Worm (Caenorhabditis elegans): ENCODE measurements around the gene rho-1.
"Not testable (repeated sequence)": the region's sequence is repeated elsewhere in the genome, so short reads cannot be mapped to it uniquely, and the experiment has no call there.

The rho-1 gene

ce11 chrIV:16488921-16489320 lies at the start of gene rho-1:
rho-1 (minus strand) TSS chrIV:16489021.
- TF ChIP-seq dao-5 (tag; optimal IDR thresholded peaks at IDR 0.05) (no peak), him-1 (tag; optimal IDR thresholded peaks at IDR 0.05) (no peak), W03F9.2 (tag; optimal IDR thresholded peaks at IDR 0.05) (no peak)

ce11 chrIV:16534900-16535299 lies 46.1 kb upstream of the rho-1 start:
- TF ChIP-seq W03F9.2 (tag; optimal IDR thresholded peaks at IDR 0.05) (no peak), dao-5 (tag; optimal IDR thresholded peaks at IDR 0.05) (no peak), him-1 (tag; optimal IDR thresholded peaks at IDR 0.05) (no peak)

- TF ChIP-seq him-1 (tag; optimal IDR thresholded peaks at IDR 0.05), result no peak
- no peak for TF ChIP-seq dao-5 (tag; optimal IDR thresholded peaks at IDR 0.05)
- no peak for TF ChIP-seq W03F9.2 (tag; optimal IDR thresholded peaks at IDR 0.05)
Measured at ce11 chrIV:16533361-16533760, 44.5 kb upstream of the rho-1 start, which contains the start of gene Y51H4A.6. Y51H4A.6 (plus strand) TSS chrIV:16533661.

ce11 chrIV:16528375-16528774 lies 39.6 kb upstream of the rho-1 start, which contains the start of gene Y51H4A.937:
Y51H4A.937 (plus strand) TSS chrIV:16528675.
- TF ChIP-seq him-1 (tag; optimal IDR thresholded peaks at IDR 0.05), result no peak
- TF ChIP-seq W03F9.2 (tag; optimal IDR thresholded peaks at IDR 0.05), result no peak
- no peak for TF ChIP-seq dao-5 (tag; optimal IDR thresholded peaks at IDR 0.05)

- no peak for TF ChIP-seq him-1 (tag; optimal IDR thresholded peaks at IDR 0.05)
- TF ChIP-seq dao-5 (tag; optimal IDR thresholded peaks at IDR 0.05), result no peak
- TF ChIP-seq W03F9.2 (tag; optimal IDR thresholded peaks at IDR 0.05), result no peak
Measured at ce11 chrIV:16526038-16526437, 37.2 kb upstream of the rho-1 start, which contains the start of gene Y51H4A.5. Y51H4A.5 (minus strand) TSS chrIV:16526138.

- TF ChIP-seq W03F9.2 (tag; optimal IDR thresholded peaks at IDR 0.05), result no peak
- no peak for TF ChIP-seq him-1 (tag; optimal IDR thresholded peaks at IDR 0.05)
- no peak for TF ChIP-seq dao-5 (tag; optimal IDR thresholded peaks at IDR 0.05)
Measured at ce11 chrIV:16525018-16525417, 36.2 kb upstream of the rho-1 start.

- not testable (repeated sequence) for TF ChIP-seq W03F9.2, dao-5, him-1 (tag; optimal IDR thresholded peaks at IDR 0.05)
Measured at ce11 chrIV:16507132-16507531, 18.3 kb upstream of the rho-1 start, which contains the start of gene Y51H4A.935. Y51H4A.935 (minus strand) TSS chrIV:16507232.

- TF ChIP-seq dao-5 (tag; optimal IDR thresholded peaks at IDR 0.05), result no peak
- no peak for TF ChIP-seq him-1 (tag; optimal IDR thresholded peaks at IDR 0.05)
- no peak for TF ChIP-seq W03F9.2 (tag; optimal IDR thresholded peaks at IDR 0.05)
Measured at ce11 chrIV:16505632-16506203, 16.9 kb upstream of the rho-1 start, which contains the start of gene zip-7. zip-7 (minus strand) TSS chrIV:16505682.

- TF ChIP-seq him-1 (tag; optimal IDR thresholded peaks at IDR 0.05) (no peak), dao-5 (tag; optimal IDR thresholded peaks at IDR 0.05) (peak; percentile 1)
Measured at ce11 chrIV:16503590-16504217, 14.9 kb upstream of the rho-1 start.

- TF ChIP-seq W03F9.2 (tag; optimal IDR thresholded peaks at IDR 0.05) (no peak), dao-5 (tag; optimal IDR thresholded peaks at IDR 0.05) (no peak), him-1 (tag; optimal IDR thresholded peaks at IDR 0.05) (no peak)
Measured at ce11 chrIV:16503049-16503448, 14.2 kb upstream of the rho-1 start.

ce11 chrIV:16502387-16502786 lies 13.6 kb upstream of the rho-1 start:
- no peak for TF ChIP-seq dao-5 (tag; optimal IDR thresholded peaks at IDR 0.05)
- no peak for TF ChIP-seq him-1 (tag; optimal IDR thresholded peaks at IDR 0.05)

ce11 chrIV:16501855-16502254 lies 13.0 kb upstream of the rho-1 start:
- TF ChIP-seq dao-5 (tag; optimal IDR thresholded peaks at IDR 0.05) (no peak), W03F9.2 (tag; optimal IDR thresholded peaks at IDR 0.05) (no peak), him-1 (tag; optimal IDR thresholded peaks at IDR 0.05) (peak; percentile 61)

- TF ChIP-seq dao-5 (tag; optimal IDR thresholded peaks at IDR 0.05) (no peak), him-1 (tag; optimal IDR thresholded peaks at IDR 0.05) (peak; percentile 24), W03F9.2 (tag; optimal IDR thresholded peaks at IDR 0.05) (no peak)
Measured at ce11 chrIV:16498031-16498442, 9.2 kb upstream of the rho-1 start.

ce11 chrIV:16496491-16496890 lies 7.7 kb upstream of the rho-1 start:
- no peak for TF ChIP-seq dao-5 (tag; optimal IDR thresholded peaks at IDR 0.05)
- TF ChIP-seq him-1 (tag; optimal IDR thresholded peaks at IDR 0.05), result no peak
- TF ChIP-seq W03F9.2 (tag; optimal IDR thresholded peaks at IDR 0.05), result no peak

All from whole organism, L4/young adult.